Worm (Caenorhabditis elegans) whole organism, young adult: Measurements from ENCODE around the gene C16C8.19.

Experiments used
- B0019.2 ChIP-seq: fragments of 200-800 bp; sonication (Bioruptor generic); conservative IDR thresholded peaks from 2 replicates; pipeline ENCODE4 v1.3.6; 2022; ENCODE audit warnings: missing genetic modification reagents, missing genetic modification characterization, missing compliant biosample characterization
- B0261.1 ChIP-seq: sonication (generic microtip); optimal IDR thresholded peaks from 2 replicates; lab custom pipeline; 2016; ENCODE audit warnings: mild to moderate bottlenecking, missing genetic modification characterization, moderate library complexity, missing compliant biosample characterization
- C06A6.2 ChIP-seq: fragments of 200-800 bp; sonication (Bioruptor generic); conservative IDR thresholded peaks from 2 replicates; pipeline ENCODE4 v1.3.6; 2022; ENCODE audit warnings: missing genetic modification characterization, missing compliant biosample characterization
- K11D2.4 ChIP-seq: fragments of 200-800 bp; sonication (Bioruptor generic); IDR thresholded peaks from 2 replicates; pipeline ENCODE4 v1.3.6; 2022; ENCODE audit warnings: missing genetic modification reagents, missing genetic modification characterization, missing compliant biosample characterization
- K12H6.12 ChIP-seq: fragments of 200-800 bp; sonication (Bioruptor generic); optimal IDR thresholded peaks from 2 replicates; lab custom pipeline; 2018; ENCODE audit warnings: mild to moderate bottlenecking, missing genetic modification characterization, missing compliant biosample characterization
- T07F8.4 ChIP-seq: sonication (generic microtip); optimal IDR thresholded peaks from 2 replicates; lab custom pipeline; 2016; ENCODE audit warnings: mild to moderate bottlenecking, missing genetic modification characterization, moderate library complexity, missing compliant biosample characterization
- Y53G8AR.9 ChIP-seq: fragments of 200-800 bp; sonication (Bioruptor generic); conservative IDR thresholded peaks from 2 replicates; pipeline ENCODE4 v1.3.6; 2022; ENCODE audit warnings: missing genetic modification reagents, missing genetic modification characterization, missing compliant biosample characterization
- ZK185.1 ChIP-seq: sonication (generic microtip); optimal IDR thresholded peaks from 2 replicates; lab custom pipeline; 2016; ENCODE audit warnings: mild to moderate bottlenecking, missing genetic modification characterization, missing compliant biosample characterization; ENCODE audit not compliant: poor library complexity, severe bottlenecking
- ama-1 ChIP-seq, 3 experiments: fragments of 150-350 bp in 1 of 3; sonication (generic microtip) in 2 of 3; optimal IDR thresholded peaks; 2 replicates each; lab custom pipeline; 2014 to 2018; ENCODE audit warnings: missing biosample characterization in 2 of 3, missing genetic modification characterization in 2 of 3, missing genetic modification reagents in 2 of 3
- athp-1 ChIP-seq: sonication (generic microtip); optimal IDR thresholded peaks from 2 replicates; lab custom pipeline; 2017; ENCODE audit warnings: mild to moderate bottlenecking, missing genetic modification characterization, missing compliant biosample characterization
- attf-6 ChIP-seq: fragments of 200-800 bp; sonication (Bioruptor generic); IDR thresholded peaks from 2 replicates; pipeline ENCODE4 v1.3.6; 2022; ENCODE audit warnings: missing genetic modification reagents, missing genetic modification characterization, missing compliant biosample characterization
- cebp-1 ChIP-seq, 2 experiments: fragments of 200-800 bp in 1 of 2; sonication (Bioruptor generic) in 1 of 2; sonication (generic microtip) in 1 of 2; IDR thresholded peaks in 1 of 2; optimal IDR thresholded peaks in 1 of 2; 2 replicates each; pipeline versions ENCODE4 v1.3.6 to Lab custom; 2017 to 2022; ENCODE audit warnings: missing compliant biosample characterization in 2 of 2, missing genetic modification characterization in 2 of 2, mild to moderate bottlenecking in 1 of 2, missing genetic modification reagents in 1 of 2, moderate library complexity in 1 of 2
- cebp-2 ChIP-seq: fragments of 200-800 bp; sonication (Bioruptor generic); IDR thresholded peaks from 2 replicates; pipeline ENCODE4 v1.3.6; 2022; ENCODE audit warnings: missing genetic modification characterization, missing compliant biosample characterization
- ceh-100 ChIP-seq: fragments of 200-800 bp; sonication (Bioruptor generic); IDR thresholded peaks from 2 replicates; pipeline ENCODE4 v1.3.6; 2022; ENCODE audit warnings: missing genetic modification reagents, missing genetic modification characterization, missing compliant biosample characterization
- ceh-40 ChIP-seq: fragments of 200-800 bp; sonication (Bioruptor generic); IDR thresholded peaks from 2 replicates; pipeline ENCODE4 v1.3.6; 2022; ENCODE audit warnings: missing genetic modification characterization, missing compliant biosample characterization
- ceh-58 ChIP-seq: fragments of 200-800 bp; sonication (Bioruptor generic); IDR thresholded peaks from 2 replicates; pipeline ENCODE4 v1.3.6; 2022; ENCODE audit warnings: missing genetic modification characterization, missing compliant biosample characterization
- egl-18 ChIP-seq: fragments of 200-800 bp; sonication (Bioruptor generic); IDR thresholded peaks from 2 replicates; pipeline ENCODE4 v1.3.6; 2022; ENCODE audit warnings: missing genetic modification reagents, missing genetic modification characterization, missing compliant biosample characterization
- egrh-3 ChIP-seq: fragments of 200-800 bp; sonication (Bioruptor generic); IDR thresholded peaks from 2 replicates; pipeline ENCODE4 v1.3.6; 2022; ENCODE audit warnings: missing genetic modification reagents, missing genetic modification characterization, missing compliant biosample characterization
- him-1 ChIP-seq: sonication (generic microtip); optimal IDR thresholded peaks from 2 replicates; lab custom pipeline; 2016; ENCODE audit warnings: missing genotype, missing genetic modification reagents, missing genetic modification characterization, missing compliant biosample characterization
- hmg-1.2 ChIP-seq: fragments of 200-800 bp; sonication (Bioruptor generic); IDR thresholded peaks from 2 replicates; pipeline ENCODE4 v1.3.6; 2022; ENCODE audit warnings: missing genetic modification reagents, missing genetic modification characterization, missing compliant biosample characterization
- let-526 ChIP-seq: fragments of 200-800 bp; sonication (Bioruptor generic); IDR thresholded peaks from 2 replicates; pipeline ENCODE4 v1.3.6; 2022; ENCODE audit warnings: missing genetic modification reagents, missing genetic modification characterization, missing compliant biosample characterization
- lin-35 ChIP-seq, 3 experiments: fragments of 150-350 bp in 2 of 3; sonication (generic microtip) in 1 of 3; optimal IDR thresholded peaks; 2 replicates each; lab custom pipeline; 2014 to 2018; ENCODE audit warnings: missing biosample characterization in 3 of 3, missing genetic modification characterization in 3 of 3, missing genetic modification reagents in 3 of 3
- lsy-27 ChIP-seq: sonication (generic microtip); optimal IDR thresholded peaks from 2 replicates; lab custom pipeline; 2017; ENCODE audit warnings: missing genetic modification characterization, mild to moderate bottlenecking, missing compliant biosample characterization, antibody characterized with exemption, missing genotype, borderline replicate concordance; ENCODE audit not compliant: insufficient read depth
- mel-28 ChIP-seq: sonication (generic microtip); optimal IDR thresholded peaks from 2 replicates; lab custom pipeline; 2016; ENCODE audit warnings: borderline replicate concordance, mild to moderate bottlenecking, missing genetic modification characterization, missing compliant biosample characterization
- mxl-1 ChIP-seq: sonication (generic microtip); optimal IDR thresholded peaks from 2 replicates; lab custom pipeline; 2016; ENCODE audit warnings: missing genetic modification characterization, missing compliant biosample characterization
- nfya-2 ChIP-seq: fragments of 200-800 bp; sonication (Bioruptor generic); IDR thresholded peaks from 2 replicates; pipeline ENCODE4 v1.3.6; 2022; ENCODE audit warnings: missing genetic modification reagents, missing genetic modification characterization, missing compliant biosample characterization
- nfyb-1 ChIP-seq: fragments of 200-800 bp; sonication (Bioruptor generic); IDR thresholded peaks from 2 replicates; pipeline ENCODE4 v1.3.6; 2022; ENCODE audit warnings: missing genetic modification reagents, missing genetic modification characterization, missing compliant biosample characterization
- nhr-120 ChIP-seq: fragments of 200-800 bp; sonication (Bioruptor generic); IDR thresholded peaks from 2 replicates; pipeline ENCODE4 v1.3.6; 2022; ENCODE audit warnings: missing genetic modification characterization, missing compliant biosample characterization
- nhr-179 ChIP-seq: sonication (generic microtip); optimal IDR thresholded peaks from 2 replicates; lab custom pipeline; 2016; ENCODE audit warnings: mild to moderate bottlenecking, missing genetic modification characterization, missing compliant biosample characterization
- rpc-1 ChIP-seq, 2 experiments: fragments of 150-350 bp in 1 of 2; sonication (generic microtip) in 1 of 2; optimal IDR thresholded peaks; 2 replicates each; lab custom pipeline; 2014 to 2018; ENCODE audit warnings: missing biosample characterization in 1 of 2, missing genetic modification characterization in 1 of 2, missing genetic modification reagents in 1 of 2, missing genotype in 1 of 2
- snpc-4 ChIP-seq, 5 experiments: fragments of 150-350 bp in 1 of 5; sonication (generic microtip) in 4 of 5; optimal IDR thresholded peaks; 2 replicates each; lab custom pipeline; 2014 to 2018; ENCODE audit warnings: missing genetic modification characterization in 5 of 5, missing biosample characterization in 3 of 5, antibody characterized with exemption in 2 of 5, mild to moderate bottlenecking in 2 of 5, missing compliant biosample characterization in 2 of 5, missing genotype in 2 of 5, moderate library complexity in 2 of 5, missing genetic modification reagents in 1 of 5
- sptf-2 ChIP-seq: fragments of 200-800 bp; sonication (Bioruptor generic); optimal IDR thresholded peaks from 2 replicates; lab custom pipeline; 2018; ENCODE audit warnings: mild to moderate bottlenecking, missing genetic modification characterization, missing compliant biosample characterization
- tlf-1 ChIP-seq: fragments of 200-800 bp; sonication (Bioruptor generic); optimal IDR thresholded peaks from 2 replicates; lab custom pipeline; 2018; ENCODE audit warnings: mild to moderate bottlenecking, missing genetic modification characterization, missing compliant biosample characterization
- unc-62 ChIP-seq: fragments of 150-350 bp; optimal IDR thresholded peaks from 2 replicates; lab custom pipeline; 2014; ENCODE audit warnings: missing biosample characterization, missing genetic modification reagents, missing genetic modification characterization
- zfh-2 ChIP-seq: fragments of 200-800 bp; sonication (Bioruptor generic); conservative IDR thresholded peaks from 2 replicates; pipeline ENCODE4 v1.3.6; 2022; ENCODE audit warnings: missing genetic modification reagents, missing genetic modification characterization, missing compliant biosample characterization
- ztf-26 ChIP-seq: sonication (generic microtip); optimal IDR thresholded peaks from 2 replicates; lab custom pipeline; 2017; ENCODE audit warnings: missing genetic modification characterization, missing compliant biosample characterization

Gene C16C8.19

ce11 chrII:3502520-3503323 is 44.4 kb downstream of the C16C8.19 start, which contains the start of the genes col-71 and Y49F6B.2 (continued):
- no peak for TF ChIP-seq egl-18
- peak; percentile 69; the same call in 1 of the 2 replicates for TF ChIP-seq K11D2.4 (GFP tag; lab: Robert Waterston, UW)
- no peak for TF ChIP-seq B0261.1 (tag; lab: Kevin White, UChicago)
- 0 out of 2 replicates have a peak, but pooled peaks have one; percentile 30 for TF ChIP-seq egrh-3 (GFP tag; lab: Robert Waterston, UW)
- peak; percentile 58 for TF ChIP-seq athp-1 (tag; lab: Kevin White, UChicago)
- TF ChIP-seq him-1 (tag; lab: Kevin White, UChicago): no peak
- TF ChIP-seq mel-28 (tag; lab: Kevin White, UChicago): no peak
- TF ChIP-seq unc-62 (GFP tag; lab: Kevin White, UChicago): no peak
- no peak for TF ChIP-seq ztf-26 (tag; lab: Kevin White, UChicago)
- no peak for TF ChIP-seq nhr-120
- no peak for TF ChIP-seq ceh-58
- TF ChIP-seq Y53G8AR.9 (GFP tag; lab: Robert Waterston, UW): peak; percentile 65; the same call in 1 of the 2 replicates
- TF ChIP-seq K12H6.12: peak; percentile 44
- no peak for TF ChIP-seq ama-1 (optimal IDR thresholded peaks at IDR 0.05; lab: Kevin White, UChicago)
- TF ChIP-seq ama-1 (GFP tag; optimal IDR thresholded peaks at IDR 0.05; lab: Kevin White, UChicago): no peak
- TF ChIP-seq nfyb-1 (GFP tag; lab: Robert Waterston, UW): no peak
- TF ChIP-seq nhr-179 (tag; lab: Kevin White, UChicago): no peak
- peak in 2 of 3 experiments; percentile 21 to 67 for TF ChIP-seq lin-35 (GFP tag; optimal IDR thresholded peaks at IDR 0.05; lab: Kevin White, UChicago)
- no peak for TF ChIP-seq snpc-4 (GFP tag; optimal IDR thresholded peaks at IDR 0.05; lab: Kevin White, UChicago)
- TF ChIP-seq snpc-4 (tag; optimal IDR thresholded peaks at IDR 0.05; lab: Kevin White, UChicago): peak in 2 of 4 experiments; percentile 19 to 34
- no peak for TF ChIP-seq sptf-2 (GFP tag; lab: Kevin White, UChicago)
- no peak for TF ChIP-seq cebp-1 (GFP tag; IDR thresholded peaks at IDR 0.05; lab: Robert Waterston, UW)
- peak; percentile 53 for TF ChIP-seq cebp-1 (tag; optimal IDR thresholded peaks at IDR 0.05; lab: Kevin White, UChicago)
- TF ChIP-seq cebp-2 (GFP tag; lab: Robert Waterston, UW): no peak
- TF ChIP-seq rpc-1 (optimal IDR thresholded peaks at IDR 0.05; lab: Kevin White, UChicago): no peak
- TF ChIP-seq rpc-1 (tag; optimal IDR thresholded peaks at IDR 0.05; lab: Kevin White, UChicago): no peak
- TF ChIP-seq ceh-100 (GFP tag; lab: Robert Waterston, UW): peak; percentile 39
- no peak for TF ChIP-seq mxl-1 (tag; lab: Kevin White, UChicago)
- no peak for TF ChIP-seq nfya-2 (GFP tag; lab: Robert Waterston, UW)
- TF ChIP-seq let-526 (GFP tag; lab: Robert Waterston, UW): 0 out of 2 replicates have a peak, but pooled peaks have one; percentile 8
- TF ChIP-seq ZK185.1: no peak
- no peak for TF ChIP-seq T07F8.4 (tag; lab: Kevin White, UChicago)
- no peak for TF ChIP-seq B0019.2 (GFP tag; lab: Robert Waterston, UW)
- no peak for TF ChIP-seq attf-6 (GFP tag; lab: Robert Waterston, UW)
- TF ChIP-seq C06A6.2 (GFP tag; lab: Robert Waterston, UW): no peak
- TF ChIP-seq, all 124 proteins: peak for 42

- TF ChIP-seq tlf-1 (GFP tag; lab: Kevin White, UChicago): no peak
- no peak for TF ChIP-seq T07F8.4 (tag; lab: Kevin White, UChicago)
- TF ChIP-seq zfh-2: no peak
- no peak for TF ChIP-seq lsy-27
- TF ChIP-seq ceh-40 (GFP tag; lab: Robert Waterston, UW): no peak
- TF ChIP-seq ZK185.1: no peak
- TF ChIP-seq hmg-1.2 (GFP tag; lab: Robert Waterston, UW): no peak
- TF ChIP-seq, all 124 proteins: peak for 0
These were observed 46.4 kb downstream of the C16C8.19 start, which contains the start of gene cyh-1 for ce11 chrII:3504717-3505116. Gene cyh-1 (plus strand): TSS chrII:3505017.
